Worm (Caenorhabditis elegans): ENCODE measurements around the gene hen-1.
A peak's percentile ranks its signal among the peaks of the same experiment; 100 is the strongest.

Gene hen-1

DNA sequence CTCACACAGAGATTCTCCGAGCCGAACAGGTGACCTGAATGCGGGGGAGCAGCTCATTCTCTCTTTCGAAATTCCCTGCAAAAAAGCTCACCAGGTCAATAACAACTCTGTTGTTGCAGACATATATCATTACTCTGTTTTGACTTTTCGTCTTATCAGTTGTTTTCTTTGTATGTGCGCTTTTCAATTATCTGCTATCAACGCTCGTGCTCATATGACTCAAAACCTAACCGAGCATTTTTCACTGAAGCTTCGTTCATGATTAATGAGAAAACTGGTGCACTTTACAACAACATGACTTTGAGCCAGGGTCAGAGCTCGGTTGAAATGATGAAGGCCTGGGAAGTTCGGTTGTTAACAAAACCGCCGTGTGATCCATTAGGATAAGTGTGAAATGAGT lies 40.3 kb downstream of the hen-1 start:
- peak; percentile 51 for TF ChIP-seq aha-1 (tag)
- TF ChIP-seq daf-16 (GFP tag; optimal IDR thresholded peaks at IDR 0.05): peak in 1 of 2 experiments; percentile 89
- no peak for TF ChIP-seq daf-16 (tag; optimal IDR thresholded peaks at IDR 0.05)
- TF ChIP-seq lim-7 (GFP tag; IDR thresholded peaks at IDR 0.05): no peak

ce11 chrX:7075250-7075649 lies 41.5 kb downstream of the hen-1 start, which contains the start of gene B0403.6:
Gene B0403.6 (minus strand): TSS chrX:7075350.
- TF ChIP-seq rbr-2 (tag; optimal IDR thresholded peaks at IDR 0.05) (no peak), ceh-82 (tag; optimal IDR thresholded peaks at IDR 0.05) (no peak), pha-4 (GFP tag; IDR thresholded peaks at IDR 0.05) (no peak), pha-4 (tag; optimal IDR thresholded peaks at IDR 0.05) (no peak), egl-27 (tag; optimal IDR thresholded peaks at IDR 0.05) (no peak), mxl-2 (GFP tag; conservative IDR thresholded peaks at IDR 0.05) (no peak), Y5F2A.4 (GFP tag; optimal IDR thresholded peaks at IDR 0.05) (no peak), lin-15B (tag; optimal IDR thresholded peaks at IDR 0.05) (no peak), nhr-76 (tag; optimal IDR thresholded peaks at IDR 0.05) (no peak), ces-1 (GFP tag; optimal IDR thresholded peaks at IDR 0.05) (no peak), unc-39 (tag; optimal IDR thresholded peaks at IDR 0.05) (no peak), php-3 (GFP tag; IDR thresholded peaks at IDR 0.05) (no peak), tag-97 (GFP tag; IDR thresholded peaks at IDR 0.05) (no peak), D1046.2 (GFP tag; IDR thresholded peaks at IDR 0.05) (no peak), nhr-41 (GFP tag; IDR thresholded peaks at IDR 0.05) (no peak), T20F7.1 (GFP tag; optimal IDR thresholded peaks at IDR 0.05) (no peak)

DNA sequence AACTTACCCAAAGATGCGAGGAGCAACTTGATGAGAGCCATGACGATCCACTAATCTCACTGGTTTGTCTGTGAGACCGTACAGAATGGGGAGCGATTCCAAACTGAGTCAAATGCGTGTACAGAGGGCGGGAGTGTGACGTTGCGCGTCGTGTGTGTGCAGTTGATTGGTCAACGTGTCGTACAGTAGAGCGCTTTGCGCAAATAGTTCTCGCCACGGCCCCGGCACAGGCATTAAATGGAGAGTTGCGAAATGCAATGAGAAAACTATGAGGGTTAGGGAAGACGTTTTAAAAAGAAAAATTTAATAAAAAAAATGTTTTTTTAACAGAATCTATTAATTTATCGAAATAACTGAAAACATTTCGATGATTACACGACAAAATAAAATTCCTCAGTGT lies 48.4 kb downstream of the hen-1 start, which contains the start of gene pdi-6:
pdi-6 (minus strand) TSS at position 164 of the 400 bp plus-strand sequence.
- peak; percentile 73; the same call in 1 of the 2 replicates for TF ChIP-seq zfp-3 (GFP tag; conservative IDR thresholded peaks at IDR 0.05)
- no peak for TF ChIP-seq madf-5 (GFP tag; IDR thresholded peaks at IDR 0.05)
- peak; percentile 99 for TF ChIP-seq aha-1 (tag)
- TF ChIP-seq nhr-28 (tag; optimal IDR thresholded peaks at IDR 0.05): peak; percentile 95
- TF ChIP-seq dmd-6 (GFP tag; IDR thresholded peaks at IDR 0.05): peak; percentile 92
- TF ChIP-seq zag-1 (tag; optimal IDR thresholded peaks at IDR 0.05): no peak
- no peak for TF ChIP-seq ama-1 (optimal IDR thresholded peaks at IDR 0.05)
- TF ChIP-seq zip-2 (tag; optimal IDR thresholded peaks at IDR 0.05): peak; percentile 50
- TF ChIP-seq ztf-7 (tag; optimal IDR thresholded peaks at IDR 0.05): peak; percentile 13
- peak; percentile 96 for TF ChIP-seq mes-2 (tag; optimal IDR thresholded peaks at IDR 0.05; ENCODE audit: poor library complexity, severe bottlenecking)
- TF ChIP-seq daf-16 (GFP tag; optimal IDR thresholded peaks at IDR 0.05): peak in 1 of 2 experiments; percentile 5
- peak; percentile 54 for TF ChIP-seq daf-16 (tag; optimal IDR thresholded peaks at IDR 0.05)
- no peak for TF ChIP-seq T26A8.4 (GFP tag; IDR thresholded peaks at IDR 0.05)
- TF ChIP-seq Y75B8A.6 (GFP tag; IDR thresholded peaks at IDR 0.05): 0 out of 2 replicates have a peak, but pooled peaks have one; percentile 49
- peak; percentile 66 for TF ChIP-seq F37D6.2 (tag; optimal IDR thresholded peaks at IDR 0.05)
- TF ChIP-seq egl-27 (tag; optimal IDR thresholded peaks at IDR 0.05): no peak
- TF ChIP-seq Y48G9A.11 (GFP tag; IDR thresholded peaks at IDR 0.05): no peak
- TF ChIP-seq ZK337.2 (GFP tag; IDR thresholded peaks at IDR 0.05): 0 out of 2 replicates have a peak, but pooled peaks have one; percentile 59
- no peak for TF ChIP-seq nhr-76 (tag; optimal IDR thresholded peaks at IDR 0.05)
- no peak for TF ChIP-seq Y105C5A.15 (GFP tag; IDR thresholded peaks at IDR 0.05)
- peak; percentile 49 for TF ChIP-seq duxl-1 (tag; optimal IDR thresholded peaks at IDR 0.05; ENCODE audit: poor library complexity)
- TF ChIP-seq gei-8 (GFP tag; optimal IDR thresholded peaks at IDR 0.05): no peak
- TF ChIP-seq lin-39 (tag; optimal IDR thresholded peaks at IDR 0.05): no peak
- TF ChIP-seq set-16 (GFP tag; IDR thresholded peaks at IDR 0.05): no peak
- peak; percentile 53 for TF ChIP-seq pqm-1 (tag; optimal IDR thresholded peaks at IDR 0.05)
- peak; percentile 64 for TF ChIP-seq F10B5.3 (tag; optimal IDR thresholded peaks at IDR 0.05)
- TF ChIP-seq daf-8 (GFP tag; IDR thresholded peaks at IDR 0.05): no peak
- no peak for TF ChIP-seq ces-1 (GFP tag; optimal IDR thresholded peaks at IDR 0.05)
- TF ChIP-seq mxl-2 (GFP tag; conservative IDR thresholded peaks at IDR 0.05): 0 out of 2 replicates have a peak, but pooled peaks have one; percentile 39
- 0 out of 2 replicates have a peak, but pooled peaks have one; percentile 70 for TF ChIP-seq D1046.2 (GFP tag; IDR thresholded peaks at IDR 0.05)
- TF ChIP-seq F49E8.2 (tag; optimal IDR thresholded peaks at IDR 0.05; ENCODE audit: borderline replicate concordance): no peak
- TF ChIP-seq nhr-41 (GFP tag; IDR thresholded peaks at IDR 0.05): peak; percentile 36; the same call in 1 of the 2 replicates
- no peak for TF ChIP-seq aly-2 (tag; optimal IDR thresholded peaks at IDR 0.05)
- TF ChIP-seq fkh-10 (GFP tag; optimal IDR thresholded peaks at IDR 0.05): peak; percentile 60
- TF ChIP-seq mxl-3 (GFP tag; optimal IDR thresholded peaks at IDR 0.05): peak; percentile 97
- TF ChIP-seq cey-2 (tag; optimal IDR thresholded peaks at IDR 0.05; ENCODE audit: borderline replicate concordance, insufficient read depth): no peak
- peak; percentile 80 for TF ChIP-seq nhr-6 (tag; optimal IDR thresholded peaks at IDR 0.05)
- no peak for TF ChIP-seq Y5F2A.4 (GFP tag; optimal IDR thresholded peaks at IDR 0.05)

Data from whole organism, L4 larva.